Worm (Caenorhabditis elegans) whole organism, mixed stage, embryonic: ENCODE results near the gene F46G11.4.

Source experiments
- blmp-1 ChIP-seq: fragments of 150-350 bp; optimal IDR thresholded peaks from 2 replicates; lab custom pipeline; 2014; ENCODE audit warnings: missing biosample characterization, missing genetic modification characterization
- ces-1 ChIP-seq: fragments of 150-350 bp; optimal IDR thresholded peaks from 2 replicates; lab custom pipeline; 2014; ENCODE audit warnings: missing biosample characterization, missing genetic modification reagents, missing genetic modification characterization
- ham-2 ChIP-seq: fragments of 200-800 bp; sonication (Bioruptor generic); optimal IDR thresholded peaks from 2 replicates; lab custom pipeline; 2018; ENCODE audit warnings: mild to moderate bottlenecking, missing genetic modification characterization, missing compliant biosample characterization
- nhr-237 ChIP-seq: fragments of 150-350 bp; optimal IDR thresholded peaks from 2 replicates; lab custom pipeline; 2014; ENCODE audit warnings: missing biosample characterization, missing genetic modification characterization
- nhr-76 ChIP-seq: sonication (generic microtip); optimal IDR thresholded peaks from 2 replicates; lab custom pipeline; 2017; ENCODE audit warnings: missing biosample characterization, missing genetic modification characterization
- unc-39 ChIP-seq: fragments of 150-350 bp; optimal IDR thresholded peaks from 2 replicates; lab custom pipeline; 2014; ENCODE audit warnings: missing biosample characterization, missing genetic modification characterization

DNA sequence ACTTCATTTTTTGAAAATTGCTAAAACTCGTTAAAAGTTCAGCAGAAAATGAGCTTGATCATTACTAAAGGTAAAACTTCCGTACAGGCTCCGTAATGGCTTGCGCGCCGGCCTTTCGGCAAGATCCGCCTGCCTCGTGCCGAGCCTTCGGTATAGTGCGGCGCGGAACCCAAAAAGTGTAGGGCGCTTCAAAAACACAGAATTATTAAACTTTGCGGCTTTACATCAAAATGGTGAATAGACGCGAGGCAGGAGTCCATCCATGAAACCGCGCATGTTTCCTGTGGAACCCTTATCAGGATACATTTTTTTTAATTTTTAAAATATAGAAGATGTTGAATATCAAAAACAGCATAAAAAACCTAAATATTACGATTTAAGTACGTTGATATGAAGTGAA, 45.4 kb downstream of the F46G11.4 start:
- no peak for TF ChIP-seq unc-39 (tag; lab: Kevin White, UChicago)
- TF ChIP-seq nhr-76 (tag; lab: Kevin White, UChicago): no peak
- no peak for TF ChIP-seq blmp-1 (tag; lab: Kevin White, UChicago)
- no peak for TF ChIP-seq nhr-237 (tag; lab: Kevin White, UChicago)
- TF ChIP-seq ham-2: no peak
- no peak for TF ChIP-seq ces-1
